Worm (Caenorhabditis elegans) whole organism, midembryonic: ENCODE results near the gene C50H2.13.

Source experiments
- T22C8.4 ChIP-seq: fragments of 200-800 bp; sonication (Bioruptor generic); IDR thresholded peaks from 2 replicates; pipeline ENCODE4 v1.3.6; 2022; ENCODE audit warnings: missing genetic modification characterization, missing compliant biosample characterization
- cog-1 ChIP-seq: sonication (generic microtip); optimal IDR thresholded peaks from 2 replicates; lab custom pipeline; 2016; ENCODE audit warnings: missing genetic modification characterization, missing compliant biosample characterization
- flt-1 ChIP-seq: fragments of 200-800 bp; sonication (Bioruptor generic); IDR thresholded peaks from 2 replicates; pipeline ENCODE4 v1.3.6; 2022; ENCODE audit warnings: missing genetic modification characterization, missing compliant biosample characterization
- klf-2 ChIP-seq: fragments of 200-800 bp; sonication (Bioruptor generic); conservative IDR thresholded peaks from 2 replicates; pipeline ENCODE4 v1.3.6; 2022; ENCODE audit warnings: missing genetic modification reagents, missing genetic modification characterization, missing compliant biosample characterization
- ref-1 ChIP-seq: fragments of 200-800 bp; sonication (Bioruptor generic); conservative IDR thresholded peaks from 2 replicates; pipeline ENCODE4 v1.3.6; 2022; ENCODE audit warnings: missing genetic modification reagents, missing genetic modification characterization, missing compliant biosample characterization
- tab-1 ChIP-seq: fragments of 200-800 bp; sonication (Bioruptor generic); IDR thresholded peaks from 2 replicates; pipeline ENCODE4 v1.3.6; 2022; ENCODE audit warnings: missing genetic modification characterization, missing compliant biosample characterization
- ztf-29 ChIP-seq: fragments of 200-800 bp; sonication (Bioruptor generic); IDR thresholded peaks from 2 replicates; pipeline ENCODE4 v1.3.6; 2022; ENCODE audit warnings: missing genetic modification reagents, missing genetic modification characterization, missing compliant biosample characterization

DNA sequence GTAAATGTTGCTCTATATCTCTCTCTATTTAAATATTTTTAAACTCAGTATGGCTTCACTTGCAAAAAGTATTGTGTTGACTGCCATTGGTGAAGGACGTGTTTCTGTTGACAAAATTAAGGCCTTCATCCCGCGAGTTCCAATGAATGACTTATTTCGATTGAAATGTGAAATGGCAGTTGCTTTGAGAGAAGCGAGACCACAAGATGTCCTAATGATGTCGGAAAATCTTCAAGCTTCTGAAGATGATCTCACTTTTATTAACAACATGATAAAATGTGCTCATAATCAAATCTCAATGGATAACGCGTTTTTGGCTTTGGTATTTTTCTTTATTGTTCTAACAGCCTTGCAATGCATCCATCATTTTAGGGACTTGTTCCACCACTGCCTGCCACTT, 5.1 kb upstream of the C50H2.13 start, which contains the start of gene ceh-75:
- TF ChIP-seq flt-1, result no peak
- no peak for TF ChIP-seq tab-1 (GFP tag; lab: Robert Waterston, UW)
- no peak for TF ChIP-seq cog-1 (tag; lab: Kevin White, UChicago)
- no peak for TF ChIP-seq ref-1
- TF ChIP-seq ztf-29, result no peak
- no peak for TF ChIP-seq klf-2 (GFP tag; lab: Robert Waterston, UW)
- no peak for TF ChIP-seq T22C8.4 (GFP tag; lab: Robert Waterston, UW)
